Worm (Caenorhabditis elegans): ENCODE measurements around the gene H03G16.1.

DNA sequence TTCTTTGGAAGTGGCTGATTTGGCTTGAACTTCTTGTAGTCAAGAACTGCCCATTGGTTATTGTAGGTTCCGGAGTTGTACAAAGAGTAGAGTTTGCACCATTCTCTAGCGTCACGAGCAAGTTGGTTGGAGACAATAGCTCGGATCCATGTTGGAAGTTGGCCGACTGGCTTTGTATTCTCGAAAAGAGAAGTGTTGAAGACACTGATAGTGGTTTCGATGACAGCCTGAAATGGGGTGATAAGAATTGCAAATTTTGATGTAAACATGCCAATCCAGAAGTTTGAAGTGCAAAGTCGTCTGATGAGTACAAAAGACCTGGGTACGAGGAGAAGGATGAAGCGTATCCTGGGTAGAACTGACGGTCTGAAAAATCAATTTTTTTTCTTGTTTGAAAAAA, 42.6 kb downstream of the H03G16.1 start:
- TF ChIP-seq nhr-232 (tag; optimal IDR thresholded peaks at IDR 0.05) (no peak), hlh-30 (tag; optimal IDR thresholded peaks at IDR 0.05; ENCODE audit: insufficient read depth) (no peak), lin-11 (tag; optimal IDR thresholded peaks at IDR 0.05) (no peak), ceh-45 (GFP tag; IDR thresholded peaks at IDR 0.05) (no peak)

All from whole organism, late embryonic.